Worm (Caenorhabditis elegans): ENCODE measurements around the gene nhr-134.

nhr-134 gene

DNA sequence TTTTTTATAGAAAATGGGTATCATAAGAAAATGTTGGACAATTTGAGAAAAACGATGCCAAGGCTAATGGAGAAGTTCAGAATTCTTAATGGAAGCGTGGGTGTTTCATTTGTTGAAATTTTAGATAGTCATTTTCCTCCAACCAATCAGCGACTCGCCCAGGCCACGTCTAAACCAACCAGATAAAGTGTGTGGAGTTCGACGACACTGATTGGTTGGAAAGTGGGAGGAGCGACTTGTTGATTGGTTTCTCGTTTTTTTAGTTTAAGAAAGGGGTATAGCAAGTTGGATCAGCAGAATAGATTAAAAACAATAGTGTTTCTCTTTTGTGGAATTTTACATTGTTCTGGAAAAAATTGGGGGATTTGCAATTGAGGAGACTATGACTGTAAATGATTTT lies 23.5 kb upstream of the nhr-134 start:
- TF ChIP-seq nhr-21 (tag; optimal IDR thresholded peaks at IDR 0.05) (no peak), ceh-82 (tag; optimal IDR thresholded peaks at IDR 0.05) (no peak), nhr-23 (tag; optimal IDR thresholded peaks at IDR 0.05) (no peak), mbf-1 (tag; optimal IDR thresholded peaks at IDR 0.05) (no peak), unc-39 (tag; optimal IDR thresholded peaks at IDR 0.05) (no peak), peb-1 (tag; optimal IDR thresholded peaks at IDR 0.05) (no peak), R02D3.7 (tag; optimal IDR thresholded peaks at IDR 0.05) (no peak), F13H6.1 (tag; optimal IDR thresholded peaks at IDR 0.05) (no peak), egl-27 (tag; optimal IDR thresholded peaks at IDR 0.05) (no peak), mab-5 (tag; optimal IDR thresholded peaks at IDR 0.05) (no peak), aly-2 (tag; optimal IDR thresholded peaks at IDR 0.05) (no peak), lin-39 (tag; optimal IDR thresholded peaks at IDR 0.05) (no peak), lin-11 (tag; optimal IDR thresholded peaks at IDR 0.05) (no peak), sma-9 (GFP tag; optimal IDR thresholded peaks at IDR 0.05) (no peak), sma-9 (tag; optimal IDR thresholded peaks at IDR 0.05) (no peak), nhr-129 (tag; optimal IDR thresholded peaks at IDR 0.05) (no peak)

DNA sequence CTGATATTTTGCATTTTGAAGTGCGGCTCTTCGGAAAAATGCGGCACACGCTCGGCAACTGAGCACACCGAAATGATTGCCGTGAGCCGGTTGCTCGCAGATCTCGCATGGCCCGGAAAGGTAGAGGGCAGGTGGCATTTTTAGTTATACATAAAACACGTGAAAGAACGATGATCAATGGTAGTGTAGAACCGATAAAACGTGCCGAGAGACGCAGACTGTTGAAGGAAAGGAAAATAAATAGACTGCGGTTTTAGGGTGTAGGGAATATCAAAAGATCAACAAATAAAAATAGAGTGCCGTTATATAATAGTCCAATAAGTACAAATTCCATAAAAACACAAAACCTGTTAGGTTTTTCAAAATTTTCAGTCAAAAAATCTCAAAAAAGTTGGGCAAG lies 19.1 kb upstream of the nhr-134 start, which contains the start of gene nhr-133:
nhr-133 (minus strand) TSS at position 183 of the 400 bp plus-strand sequence.
- TF ChIP-seq sma-9 (GFP tag; optimal IDR thresholded peaks at IDR 0.05) (peak; percentile 73), sma-9 (tag; optimal IDR thresholded peaks at IDR 0.05) (no peak), nhr-23 (tag; optimal IDR thresholded peaks at IDR 0.05) (no peak), crh-2 (tag; optimal IDR thresholded peaks at IDR 0.05) (peak; percentile 38), F13H6.1 (tag; optimal IDR thresholded peaks at IDR 0.05) (peak; percentile 3), nhr-21 (tag; optimal IDR thresholded peaks at IDR 0.05) (no peak), nhr-129 (tag; optimal IDR thresholded peaks at IDR 0.05) (peak; percentile 7), fos-1 (tag; optimal IDR thresholded peaks at IDR 0.05) (peak; percentile 23), lin-11 (tag; optimal IDR thresholded peaks at IDR 0.05) (no peak)

DNA sequence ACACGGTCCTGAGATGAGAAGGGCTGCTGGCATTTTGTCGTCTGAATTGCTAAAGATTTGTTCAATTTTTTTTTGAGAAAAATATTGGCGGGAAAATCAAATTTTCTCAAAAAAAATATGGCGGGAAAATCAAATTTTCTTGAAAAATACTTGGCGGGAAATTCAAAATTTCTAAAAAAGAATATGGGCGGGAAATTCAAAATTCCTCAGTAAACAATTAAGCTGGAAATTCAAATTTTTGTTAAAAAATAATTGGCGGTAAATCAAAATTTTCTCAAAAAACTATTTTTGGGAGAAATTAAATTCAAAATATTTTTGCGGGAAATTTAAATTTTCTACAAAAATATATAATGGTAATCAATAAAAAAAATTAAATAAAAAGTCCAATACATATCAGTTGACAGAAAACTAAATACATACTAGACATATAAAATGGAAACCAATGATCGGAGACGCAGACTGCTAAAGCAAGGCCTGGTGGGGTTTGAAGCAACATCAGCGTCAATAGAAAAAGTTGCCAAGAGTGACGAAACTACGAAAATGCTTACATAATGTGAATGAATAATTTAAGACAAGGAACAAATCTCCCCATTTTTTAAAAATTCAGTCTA lies 16.5 kb upstream of the nhr-134 start, which contains the start of gene nhr-184:
nhr-184 (minus strand) TSS at position 51 of the 611 bp plus-strand sequence.
- no peak for TF ChIP-seq nhr-21 (tag; optimal IDR thresholded peaks at IDR 0.05)
- TF ChIP-seq peb-1 (tag; optimal IDR thresholded peaks at IDR 0.05), result no peak
- no peak for TF ChIP-seq snpc-4 (tag; optimal IDR thresholded peaks at IDR 0.05)
- no peak for TF ChIP-seq ztf-11 (tag; optimal IDR thresholded peaks at IDR 0.05)
- TF ChIP-seq lsy-2 (tag; optimal IDR thresholded peaks at IDR 0.05), result peak in 1 of 2 experiments; percentile 21
- peak; percentile 56 for TF ChIP-seq fos-1 (tag; optimal IDR thresholded peaks at IDR 0.05)
- TF ChIP-seq F13H6.1 (tag; optimal IDR thresholded peaks at IDR 0.05), result no peak
- TF ChIP-seq nhr-77 (tag; optimal IDR thresholded peaks at IDR 0.05), result no peak
- no peak for TF ChIP-seq ama-1 (optimal IDR thresholded peaks at IDR 0.05)
- no peak for TF ChIP-seq aly-2 (tag; optimal IDR thresholded peaks at IDR 0.05)
- no peak for TF ChIP-seq nhr-25 (tag; optimal IDR thresholded peaks at IDR 0.05)
- no peak for TF ChIP-seq mbf-1 (tag; optimal IDR thresholded peaks at IDR 0.05)
- TF ChIP-seq lin-39 (tag; optimal IDR thresholded peaks at IDR 0.05), result no peak
- TF ChIP-seq nhr-11 (tag; optimal IDR thresholded peaks at IDR 0.05), result no peak
- TF ChIP-seq gmeb-1 (tag; optimal IDR thresholded peaks at IDR 0.05), result peak; percentile 2
- TF ChIP-seq unc-55 (GFP tag; optimal IDR thresholded peaks at IDR 0.05), result peak; percentile 30
- TF ChIP-seq sem-4 (tag; optimal IDR thresholded peaks at IDR 0.05), result no peak
- no peak for TF ChIP-seq R02D3.7 (tag; optimal IDR thresholded peaks at IDR 0.05)
- TF ChIP-seq nhr-23 (tag; optimal IDR thresholded peaks at IDR 0.05), result no peak
- TF ChIP-seq lin-11 (tag; optimal IDR thresholded peaks at IDR 0.05), result no peak
- no peak for TF ChIP-seq ZK546.5 (tag; optimal IDR thresholded peaks at IDR 0.05)
- peak; percentile 35 for TF ChIP-seq sma-9 (GFP tag; optimal IDR thresholded peaks at IDR 0.05)
- TF ChIP-seq sma-9 (tag; optimal IDR thresholded peaks at IDR 0.05), result no peak
- TF ChIP-seq nhr-129 (tag; optimal IDR thresholded peaks at IDR 0.05), result no peak
- no peak for TF ChIP-seq zag-1 (tag; optimal IDR thresholded peaks at IDR 0.05)
- TF ChIP-seq crh-2 (tag; optimal IDR thresholded peaks at IDR 0.05), result no peak
- no peak for TF ChIP-seq nhr-10 (tag; optimal IDR thresholded peaks at IDR 0.05)
- no peak for TF ChIP-seq sma-3 (GFP tag; optimal IDR thresholded peaks at IDR 0.05)
- no peak for TF ChIP-seq mdl-1 (tag; optimal IDR thresholded peaks at IDR 0.05)
- no peak for TF ChIP-seq ztf-4 (tag; optimal IDR thresholded peaks at IDR 0.05)
- no peak for TF ChIP-seq ceh-16 (tag; optimal IDR thresholded peaks at IDR 0.05)
- no peak for TF ChIP-seq egl-27 (tag; optimal IDR thresholded peaks at IDR 0.05)
- TF ChIP-seq nhr-237 (tag; optimal IDR thresholded peaks at IDR 0.05), result no peak
- TF ChIP-seq ztf-1 (GFP tag; conservative IDR thresholded peaks at IDR 0.05), result no peak
- no peak for TF ChIP-seq unc-62 (GFP tag; optimal IDR thresholded peaks at IDR 0.05)
- no peak for TF ChIP-seq alr-1 (tag; optimal IDR thresholded peaks at IDR 0.05)
- no peak for TF ChIP-seq C34F6.9 (tag; optimal IDR thresholded peaks at IDR 0.05)
- TF ChIP-seq lin-13 (GFP tag; optimal IDR thresholded peaks at IDR 0.05), result no peak
- no peak for TF ChIP-seq elt-1 (tag; optimal IDR thresholded peaks at IDR 0.05)
- TF ChIP-seq elt-3 (tag; optimal IDR thresholded peaks at IDR 0.05), result no peak
- no peak for TF ChIP-seq blmp-1 (tag; optimal IDR thresholded peaks at IDR 0.05; ENCODE audit: insufficient read depth)
- TF ChIP-seq Y55F3AM.14 (GFP tag; optimal IDR thresholded peaks at IDR 0.05), result no peak
- TF ChIP-seq mab-5 (tag; optimal IDR thresholded peaks at IDR 0.05), result no peak
